Fruit fly (Drosophila melanogaster): ENCODE results near the gene Ada2b.

DNA sequence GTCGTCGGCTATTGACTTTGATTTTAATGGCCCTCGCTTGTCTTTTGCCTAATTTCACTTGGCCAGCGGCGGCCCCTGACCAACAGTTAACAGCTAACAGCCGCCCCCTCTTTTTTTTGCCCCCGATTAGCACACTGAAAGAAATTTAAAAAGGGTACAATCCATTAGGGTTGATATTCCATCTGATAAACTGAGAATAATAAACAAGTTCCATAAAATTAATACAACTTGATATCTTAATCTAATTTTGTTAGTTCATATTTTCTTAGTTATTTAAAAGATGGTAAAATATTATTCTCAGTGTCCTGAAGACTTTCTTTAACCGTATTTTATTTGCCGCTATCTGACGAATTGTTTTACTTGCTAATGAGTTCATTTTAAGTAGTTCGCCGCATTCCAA lies 50.8 kb downstream of the Ada2b start:
- TF ChIP-seq h (optimal IDR thresholded peaks at IDR 0.05) = no peak
- TF ChIP-seq psq (optimal IDR thresholded peaks at IDR 0.05) = no peak
